Worm (Caenorhabditis elegans) whole organism, late embryonic: Measurements from ENCODE around the gene str-171.

Experiments used
- K09A11.1 ChIP-seq: sonication (generic microtip); optimal IDR thresholded peaks from 2 replicates; lab custom pipeline; 2017; ENCODE audit warnings: antibody characterized with exemption, mild to moderate bottlenecking, missing genetic modification characterization, missing compliant biosample characterization; ENCODE audit not compliant: insufficient read depth
- ahr-1 ChIP-seq: sonication (generic microtip); optimal IDR thresholded peaks from 2 replicates; lab custom pipeline; 2016; ENCODE audit warnings: missing genetic modification characterization, missing compliant biosample characterization
- ama-1 ChIP-seq: fragments of 150-350 bp; optimal IDR thresholded peaks from 2 replicates; lab custom pipeline; 2014
- ceh-24 ChIP-seq: sonication (generic microtip); optimal IDR thresholded peaks from 2 replicates; lab custom pipeline; 2016; ENCODE audit warnings: mild to moderate bottlenecking, missing genetic modification characterization, missing compliant biosample characterization
- ceh-48 ChIP-seq: sonication (generic microtip); optimal IDR thresholded peaks from 2 replicates; lab custom pipeline; 2016; ENCODE audit warnings: missing genetic modification characterization, inconsistent platforms, missing compliant biosample characterization
- ceh-6 ChIP-seq: fragments of 200-800 bp; sonication (Bioruptor generic); optimal IDR thresholded peaks from 2 replicates; lab custom pipeline; 2018; ENCODE audit warnings: mild to moderate bottlenecking, missing genetic modification characterization, missing compliant biosample characterization
- lin-11 ChIP-seq: fragments of 200-800 bp; sonication (Bioruptor generic); optimal IDR thresholded peaks from 2 replicates; lab custom pipeline; 2018; ENCODE audit warnings: mild to moderate bottlenecking, missing genetic modification characterization, missing compliant biosample characterization
- mec-3 ChIP-seq: sonication (generic microtip); optimal IDR thresholded peaks from 2 replicates; lab custom pipeline; 2016; ENCODE audit warnings: borderline replicate concordance, missing genetic modification characterization, missing compliant biosample characterization
- nhr-11 ChIP-seq: fragments of 150-350 bp; optimal IDR thresholded peaks from 2 replicates; lab custom pipeline; 2014; ENCODE audit warnings: missing biosample characterization, missing genetic modification characterization
- nhr-232 ChIP-seq: sonication (generic microtip); optimal IDR thresholded peaks from 2 replicates; lab custom pipeline; 2016; ENCODE audit warnings: missing genetic modification characterization, missing compliant biosample characterization
- pha-4 ChIP-seq: fragments of 150-350 bp; optimal IDR thresholded peaks from 2 replicates; lab custom pipeline; 2018; ENCODE audit warnings: missing biosample characterization, missing genetic modification reagents, missing genetic modification characterization
- sox-2 ChIP-seq: fragments of 200-800 bp; sonication (Bioruptor generic); IDR thresholded peaks from 2 replicates; pipeline ENCODE4 v1.3.6; 2022; ENCODE audit warnings: missing genetic modification reagents, missing genetic modification characterization, missing compliant biosample characterization
- tbx-2 ChIP-seq: sonication (generic microtip); optimal IDR thresholded peaks from 2 replicates; lab custom pipeline; 2016; ENCODE audit warnings: missing genetic modification characterization, missing compliant biosample characterization

- TF ChIP-seq sox-2 (GFP tag; lab: Robert Waterston, UW) (no peak), ama-1 (lab: Kevin White, UChicago) (no peak), nhr-11 (no peak), ceh-48 (peak; percentile 29), K09A11.1 (tag; lab: Kevin White, UChicago) (no peak), lin-11 (no peak), mec-3 (tag; lab: Kevin White, UChicago) (peak; percentile 85), pha-4 (tag; lab: Kevin White, UChicago) (no peak), ceh-24 (tag; lab: Kevin White, UChicago) (no peak), tbx-2 (tag; lab: Kevin White, UChicago) (peak; percentile 96), ceh-6 (GFP tag; lab: Kevin White, UChicago) (no peak), ahr-1 (peak; percentile 48), nhr-232 (no peak)
These were observed 47.0 kb downstream of the str-171 start, which contains the start of the genes ahsa-1 and C01G10.7 for ce11 chrV:15085335-15085800.
